Fruit fly (Drosophila melanogaster) whole organism: ENCODE data around the gene CecA2.

Experiments used
- CG8478 ChIP-seq: fragments of >200 bp; optimal IDR thresholded peaks from 2 replicates; lab custom pipeline; 2018; ENCODE audit warnings: inconsistent platforms
- Dll ChIP-seq: fragments of >200 bp; optimal IDR thresholded peaks from 2 replicates; lab custom pipeline; 2017
- EcR ChIP-seq, 2 experiments: fragments of >200 bp; optimal IDR thresholded peaks; 2 replicates each; lab custom pipeline; 2017; ENCODE audit warnings: missing biosample characterization in 2 of 2, missing genetic modification characterization in 2 of 2, missing genetic modification reagents in 2 of 2
- pan ChIP-seq: fragments of >200 bp; optimal IDR thresholded peaks from 2 replicates; lab custom pipeline; 2017
- psq ChIP-seq: fragments of >200 bp; optimal IDR thresholded peaks from 2 replicates; lab custom pipeline; 2017
- usp ChIP-seq: fragments of >200 bp; optimal IDR thresholded peaks from 2 replicates; lab custom pipeline; 2017; ENCODE audit warnings: missing biosample characterization, missing genetic modification characterization, mixed read lengths

DNA sequence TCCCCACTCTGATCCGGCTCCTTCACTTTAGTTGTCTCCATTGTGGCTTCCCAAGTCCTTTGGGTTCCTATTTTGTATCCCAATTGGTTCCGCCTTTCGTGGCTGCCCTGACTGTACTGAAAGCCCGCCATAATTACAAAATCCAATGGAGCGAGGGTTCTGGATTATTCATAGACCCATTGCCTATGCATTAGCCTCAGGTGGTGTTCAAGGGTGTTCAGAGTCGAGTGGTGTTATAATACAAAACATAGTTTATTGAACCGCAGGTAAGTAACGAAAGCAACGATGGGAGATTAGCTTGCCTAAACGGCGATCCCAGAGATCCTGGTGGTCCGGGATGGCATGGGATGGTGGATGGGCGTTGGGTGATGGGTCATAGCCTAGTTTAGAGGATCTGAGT is 15.8 kb upstream of the CecA2 start, which contains the start of gene CG15531:
- TF ChIP-seq psq (lab: Kevin White, UChicago) (no peak), pan (lab: Kevin White, UChicago) (no peak), usp (GFP tag; lab: Kevin White, UChicago) (no peak), CG8478 (lab: Kevin White, UChicago) (no peak), EcR (GFP tag; optimal IDR thresholded peaks at IDR 0.05; lab: Kevin White, UChicago) (no peak), Dll (no peak)
